Worm (Caenorhabditis elegans): ENCODE results near the gene mat-2.

DNA sequence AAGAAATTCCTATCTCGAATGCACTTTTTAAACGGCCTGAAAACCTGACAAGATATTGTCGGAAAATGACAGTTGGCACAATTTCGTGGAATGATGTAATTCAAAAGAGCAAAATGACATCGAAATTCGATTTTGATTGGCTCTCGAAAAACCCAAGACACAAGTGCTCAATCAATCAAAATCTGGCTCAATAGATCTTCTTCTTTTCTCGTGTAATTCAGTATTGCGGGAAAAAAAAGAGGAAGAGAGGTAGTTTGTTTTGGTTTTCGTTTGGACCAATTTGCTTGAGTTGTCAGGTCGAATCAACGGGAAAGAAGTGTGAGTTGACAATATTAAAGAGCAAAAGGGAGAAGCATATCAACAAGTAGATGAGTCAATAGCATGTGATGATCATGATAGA, 23.3 kb downstream of the mat-2 start:
- TF ChIP-seq mxl-2 (GFP tag; conservative IDR thresholded peaks at IDR 0.05) (no peak), dve-1 (tag; optimal IDR thresholded peaks at IDR 0.05; ENCODE audit: insufficient read depth) (no peak), pqm-1 (tag; optimal IDR thresholded peaks at IDR 0.05) (no peak)

Data from whole organism, L4 larva.